Worm (Caenorhabditis elegans) whole organism, early embryonic: Measurements from ENCODE around the gene tre-5.

Experiments used
- ama-1 ChIP-seq: fragments of 150-350 bp; optimal IDR thresholded peaks from 2 replicates; lab custom pipeline; 2014
- ets-7 ChIP-seq: sonication (generic microtip); optimal IDR thresholded peaks from 2 replicates; lab custom pipeline; 2016; ENCODE audit warnings: missing genotype, missing genetic modification characterization, missing compliant biosample characterization
- hmg-4 ChIP-seq: fragments of 200-800 bp; sonication (Bioruptor generic); optimal IDR thresholded peaks from 2 replicates; lab custom pipeline; 2018; ENCODE audit warnings: mild to moderate bottlenecking, missing genetic modification characterization, missing compliant biosample characterization
- pes-1 ChIP-seq: fragments of 200-800 bp; sonication (Bioruptor generic); IDR thresholded peaks from 2 replicates; pipeline ENCODE4 v1.3.6; 2022; ENCODE audit warnings: missing genetic modification reagents, missing genetic modification characterization, missing compliant biosample characterization
- tra-4 ChIP-seq: sonication (generic microtip); optimal IDR thresholded peaks from 2 replicates; lab custom pipeline; 2017; ENCODE audit warnings: missing genetic modification characterization, missing compliant biosample characterization

DNA sequence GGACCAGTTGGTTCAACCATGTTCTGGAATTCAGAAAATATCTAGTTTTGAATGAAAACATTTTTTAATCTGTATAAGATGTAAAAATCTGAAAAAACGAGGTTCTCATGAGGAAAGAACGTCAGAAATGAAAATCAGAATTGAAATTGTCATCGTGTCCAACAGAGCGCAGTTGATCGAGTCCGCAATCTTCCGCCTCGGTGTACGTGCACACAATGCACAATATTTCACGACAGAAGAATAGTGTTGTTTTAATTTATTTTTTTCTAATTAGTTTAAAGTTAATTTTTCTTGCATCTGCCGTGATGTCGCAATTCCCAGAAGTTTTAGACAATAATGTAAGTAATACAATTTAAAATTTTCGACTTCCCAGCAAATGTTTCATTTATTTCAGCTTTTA lies 11.5 kb downstream of the tre-5 start, which contains the start of gene nfyc-1:
- TF ChIP-seq tra-4 (tag; lab: Kevin White, UChicago) = no peak
- TF ChIP-seq ama-1 (lab: Kevin White, UChicago) = no peak
- no peak for TF ChIP-seq pes-1
- TF ChIP-seq ets-7 (tag; lab: Kevin White, UChicago) = no peak
- no peak for TF ChIP-seq hmg-4 (GFP tag; lab: Kevin White, UChicago)
